Worm (Caenorhabditis elegans) whole organism, L1 larva: ENCODE data around the gene F56D6.18.
A peak's percentile ranks its signal among the peaks of the same experiment; 100 is the strongest.

Experiments
- Y116A8C.19 ChIP-seq: sonication (generic microtip); optimal IDR thresholded peaks from 2 replicates; lab custom pipeline; 2016; ENCODE audit warnings: missing compliant biosample characterization, missing genetic modification characterization, borderline replicate concordance
- ceh-63 ChIP-seq: fragments of 200-800 bp; sonication (Bioruptor generic); optimal IDR thresholded peaks from 2 replicates; lab custom pipeline; 2018; ENCODE audit warnings: mild to moderate bottlenecking, missing genetic modification characterization, missing compliant biosample characterization
- ceh-8 ChIP-seq: fragments of 200-800 bp; sonication (Bioruptor generic); optimal IDR thresholded peaks from 2 replicates; lab custom pipeline; 2018; ENCODE audit warnings: mild to moderate bottlenecking, missing genetic modification characterization, moderate library complexity, missing compliant biosample characterization
- ceh-82 ChIP-seq, 3 experiments: fragments of 150-350 bp in 1 of 3; sonication (generic microtip) in 2 of 3; optimal IDR thresholded peaks; 2 replicates each; lab custom pipeline; 2014 to 2017; ENCODE audit warnings: missing biosample characterization in 3 of 3, missing genetic modification characterization in 3 of 3
- ceh-90 ChIP-seq: sonication (generic microtip); optimal IDR thresholded peaks from 2 replicates; lab custom pipeline; 2016; ENCODE audit warnings: missing genetic modification characterization, missing compliant biosample characterization
- ces-1 ChIP-seq: fragments of 150-350 bp; optimal IDR thresholded peaks from 2 replicates; lab custom pipeline; 2014; ENCODE audit warnings: missing biosample characterization, missing genetic modification reagents, missing genetic modification characterization
- dpl-1 ChIP-seq, 3 experiments: fragments of 150-350 bp in 2 of 3; sonication (generic microtip) in 1 of 3; optimal IDR thresholded peaks; 2 replicates each; lab custom pipeline; 2014 to 2017; ENCODE audit warnings: missing biosample characterization in 3 of 3, missing genetic modification characterization in 3 of 3, missing genetic modification reagents in 3 of 3
- efl-1 ChIP-seq, 4 experiments: fragments of 150-350 bp; optimal IDR thresholded peaks in 3 of 4; peaks in 1 of 4; 1 replicate in 1 of 4; 2 replicates in 3 of 4; lab custom pipeline; 2014; ENCODE audit warnings: missing biosample characterization in 2 of 4, missing genetic modification characterization in 2 of 4, missing genetic modification reagents in 2 of 4
- egl-13 ChIP-seq: sonication (generic microtip); optimal IDR thresholded peaks from 2 replicates; lab custom pipeline; 2016; ENCODE audit warnings: missing genotype, missing genetic modification reagents, missing genetic modification characterization, missing compliant biosample characterization
- elt-3 ChIP-seq, 6 experiments: fragments of 150-350 bp in 1 of 6; sonication (generic microtip); optimal IDR thresholded peaks; 2 replicates each; lab custom pipeline; 2017 to 2018; ENCODE audit warnings: missing biosample characterization in 6 of 6, missing genetic modification characterization in 6 of 6, inconsistent platforms in 1 of 6
- fkh-4 ChIP-seq: sonication (generic microtip); optimal IDR thresholded peaks from 2 replicates; lab custom pipeline; 2016; ENCODE audit warnings: missing compliant biosample characterization, missing genetic modification characterization, borderline replicate concordance
- fkh-8 ChIP-seq: sonication (generic microtip); optimal IDR thresholded peaks from 2 replicates; lab custom pipeline; 2016; ENCODE audit warnings: mild to moderate bottlenecking, missing genetic modification characterization, missing compliant biosample characterization
- fos-1 ChIP-seq: fragments of 150-350 bp; optimal IDR thresholded peaks from 2 replicates; lab custom pipeline; 2014; ENCODE audit warnings: missing biosample characterization, missing genetic modification characterization
- grh-1 ChIP-seq: fragments of 200-800 bp; sonication (Bioruptor generic); IDR thresholded peaks from 2 replicates; pipeline ENCODE4 v1.3.6; 2022; ENCODE audit warnings: missing genetic modification reagents, missing genetic modification characterization, missing compliant biosample characterization
- hlh-4 ChIP-seq: sonication (generic microtip); optimal IDR thresholded peaks from 2 replicates; lab custom pipeline; 2016; ENCODE audit warnings: mild to moderate bottlenecking, missing genetic modification characterization, missing compliant biosample characterization
- isw-1 ChIP-seq: fragments of 200-800 bp; sonication (Bioruptor generic); IDR thresholded peaks from 2 replicates; pipeline ENCODE4 v1.3.6; 2022; ENCODE audit warnings: missing genetic modification characterization, missing compliant biosample characterization
- lin-15B ChIP-seq: fragments of 150-350 bp; sonication (generic microtip); optimal IDR thresholded peaks from 3 replicates; lab custom pipeline; 2014; ENCODE audit warnings: missing biosample characterization, missing genetic modification characterization
- lin-39 ChIP-seq: fragments of 150-350 bp; optimal IDR thresholded peaks from 2 replicates; lab custom pipeline; 2014; ENCODE audit warnings: missing biosample characterization, missing genetic modification reagents, missing genetic modification characterization
- lsy-2 ChIP-seq, 2 experiments: fragments of 150-350 bp; optimal IDR thresholded peaks; 2 replicates each; lab custom pipeline; 2014; ENCODE audit warnings: missing biosample characterization in 2 of 2, missing genetic modification characterization in 2 of 2
- mdl-1 ChIP-seq, 2 experiments: fragments of 150-350 bp; optimal IDR thresholded peaks; 2 replicates each; lab custom pipeline; 2014 to 2017; ENCODE audit warnings: missing biosample characterization in 2 of 2, missing genetic modification characterization in 2 of 2, inconsistent platforms in 1 of 2
- nhr-237 ChIP-seq: fragments of 150-350 bp; optimal IDR thresholded peaks from 2 replicates; lab custom pipeline; 2014; ENCODE audit warnings: missing biosample characterization, missing genetic modification characterization
- nhr-47 ChIP-seq: sonication (generic microtip); optimal IDR thresholded peaks from 2 replicates; lab custom pipeline; 2016; ENCODE audit warnings: mild to moderate bottlenecking, missing genetic modification characterization, moderate library complexity, missing compliant biosample characterization
- nhr-76 ChIP-seq: sonication (generic microtip); optimal IDR thresholded peaks from 2 replicates; lab custom pipeline; 2017; ENCODE audit warnings: missing biosample characterization, missing genetic modification characterization
- nhr-77 ChIP-seq: fragments of 150-350 bp; optimal IDR thresholded peaks from 2 replicates; lab custom pipeline; 2014; ENCODE audit warnings: missing biosample characterization, missing genetic modification characterization
- nhr-85 ChIP-seq: sonication (generic microtip); peaks from one replicate; lab custom pipeline; 2016; ENCODE audit warnings: missing genetic modification characterization, inconsistent platforms, missing compliant biosample characterization
- nhr-90 ChIP-seq: sonication (generic microtip); optimal IDR thresholded peaks from 2 replicates; lab custom pipeline; 2016; ENCODE audit warnings: mild to moderate bottlenecking, missing genetic modification characterization, missing compliant biosample characterization; ENCODE audit not compliant: poor library complexity
- rnt-1 ChIP-seq: sonication (generic microtip); optimal IDR thresholded peaks from 2 replicates; lab custom pipeline; 2016; ENCODE audit warnings: mild to moderate bottlenecking, missing genetic modification characterization, moderate library complexity, missing compliant biosample characterization
- snpc-4 ChIP-seq: fragments of 150-350 bp; optimal IDR thresholded peaks from 2 replicates; lab custom pipeline; 2014; ENCODE audit warnings: missing biosample characterization, missing genetic modification characterization
- snu-23 ChIP-seq: sonication (generic microtip); optimal IDR thresholded peaks from 2 replicates; lab custom pipeline; 2016; ENCODE audit warnings: missing genetic modification characterization, missing compliant biosample characterization
- swsn-7 ChIP-seq: sonication (generic microtip); optimal IDR thresholded peaks from 2 replicates; lab custom pipeline; 2016; ENCODE audit warnings: missing genetic modification characterization, missing compliant biosample characterization
- tlp-1 ChIP-seq: fragments of 150-350 bp; optimal IDR thresholded peaks from 2 replicates; lab custom pipeline; 2014; ENCODE audit warnings: missing biosample characterization, missing genetic modification characterization
- unc-62 ChIP-seq: fragments of 150-350 bp; optimal IDR thresholded peaks from 2 replicates; lab custom pipeline; 2014; ENCODE audit warnings: missing biosample characterization, missing genetic modification reagents, missing genetic modification characterization
- vab-15 ChIP-seq: sonication (generic microtip); optimal IDR thresholded peaks from 2 replicates; lab custom pipeline; 2017; ENCODE audit warnings: missing genotype, mild to moderate bottlenecking, missing genetic modification characterization, missing compliant biosample characterization
- xbp-1 ChIP-seq: sonication (generic microtip); optimal IDR thresholded peaks from 2 replicates; lab custom pipeline; 2016; ENCODE audit warnings: missing genetic modification characterization, missing compliant biosample characterization
- zag-1 ChIP-seq: fragments of 150-350 bp; optimal IDR thresholded peaks from 2 replicates; lab custom pipeline; 2014; ENCODE audit warnings: missing biosample characterization, missing genetic modification characterization
- ztf-11 ChIP-seq, 2 experiments: sonication (generic microtip); optimal IDR thresholded peaks; 2 replicates each; lab custom pipeline; 2016 to 2017; ENCODE audit warnings: missing genetic modification characterization in 2 of 2, missing biosample characterization in 1 of 2, missing compliant biosample characterization in 1 of 2
- ztf-4 ChIP-seq: fragments of 150-350 bp; optimal IDR thresholded peaks from 2 replicates; lab custom pipeline; 2014; ENCODE audit warnings: missing biosample characterization, missing genetic modification characterization

F56D6.18 gene

DNA sequence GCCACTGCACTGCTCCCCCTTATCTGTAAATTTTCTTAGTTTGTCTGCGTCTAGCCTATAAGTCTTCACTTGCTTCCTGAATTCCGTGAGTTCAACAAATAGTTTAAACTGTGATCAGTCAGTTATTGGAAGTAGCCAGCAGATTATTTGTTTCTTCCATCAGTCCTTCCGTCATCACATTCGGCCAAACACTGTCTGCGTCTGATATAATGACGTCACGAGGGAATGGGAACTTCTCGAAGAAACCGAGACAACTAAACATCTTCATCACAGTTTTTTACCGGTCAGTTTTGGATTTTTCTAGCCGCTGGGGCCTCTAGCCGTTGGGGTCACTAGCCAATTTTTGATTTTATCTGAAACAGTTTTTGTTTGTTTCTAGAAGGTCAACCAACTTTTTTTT is 45.7 kb downstream of the F56D6.18 start (continued):
- no peak for TF ChIP-seq dpl-1 (GFP tag; optimal IDR thresholded peaks at IDR 0.05; lab: Kevin White, UChicago)
- no peak for TF ChIP-seq nhr-47 (tag; lab: Kevin White, UChicago)
- no peak for TF ChIP-seq snpc-4 (tag; lab: Kevin White, UChicago)
- TF ChIP-seq ceh-63 (GFP tag; lab: Kevin White, UChicago) = no peak
- no peak for TF ChIP-seq nhr-237
- TF ChIP-seq ztf-11 (tag; optimal IDR thresholded peaks at IDR 0.05; lab: Kevin White, UChicago) = no peak
- TF ChIP-seq fkh-4 (tag; lab: Kevin White, UChicago) = no peak
- no peak for TF ChIP-seq lsy-2 (tag; optimal IDR thresholded peaks at IDR 0.05; lab: Kevin White, UChicago)
- TF ChIP-seq fkh-8 (tag; lab: Kevin White, UChicago) = no peak
- no peak for TF ChIP-seq vab-15 (tag; lab: Kevin White, UChicago)
- TF ChIP-seq hlh-4 (tag; lab: Kevin White, UChicago) = no peak
- TF ChIP-seq ztf-4 (tag; lab: Kevin White, UChicago) = no peak
- no peak for TF ChIP-seq mdl-1 (tag; optimal IDR thresholded peaks at IDR 0.05; lab: Kevin White, UChicago)
- TF ChIP-seq grh-1 = no peak
- TF ChIP-seq elt-3 (tag; optimal IDR thresholded peaks at IDR 0.05; lab: Kevin White, UChicago) = peak in 1 of 6 experiments; percentile 55
- TF ChIP-seq nhr-77 (tag; lab: Kevin White, UChicago) = no peak
- no peak for TF ChIP-seq nhr-90
- TF ChIP-seq lin-15B (tag; lab: Kevin White, UChicago) = no peak
- TF ChIP-seq ceh-90 (tag; lab: Kevin White, UChicago) = no peak
- TF ChIP-seq nhr-76 (tag; lab: Kevin White, UChicago) = no peak
- TF ChIP-seq lin-39 = no peak
- TF ChIP-seq swsn-7 (tag; lab: Kevin White, UChicago) = no peak
- TF ChIP-seq ceh-82 (tag; optimal IDR thresholded peaks at IDR 0.05; lab: Kevin White, UChicago) = no peak
- no peak for TF ChIP-seq rnt-1 (tag; lab: Kevin White, UChicago)
- no peak for TF ChIP-seq xbp-1 (tag; lab: Kevin White, UChicago)
- no peak for TF ChIP-seq Y116A8C.19 (tag; lab: Kevin White, UChicago)
- TF ChIP-seq zag-1 = no peak
- no peak for TF ChIP-seq isw-1 (GFP tag; lab: Robert Waterston, UW)
- no peak for TF ChIP-seq fos-1
- no peak for TF ChIP-seq egl-13 (tag; lab: Kevin White, UChicago)
- no peak for TF ChIP-seq unc-62 (GFP tag; lab: Kevin White, UChicago)
- TF ChIP-seq snu-23 (GFP tag; lab: Kevin White, UChicago) = peak; percentile 30
- TF ChIP-seq, all 84 proteins: peak for 10

DNA sequence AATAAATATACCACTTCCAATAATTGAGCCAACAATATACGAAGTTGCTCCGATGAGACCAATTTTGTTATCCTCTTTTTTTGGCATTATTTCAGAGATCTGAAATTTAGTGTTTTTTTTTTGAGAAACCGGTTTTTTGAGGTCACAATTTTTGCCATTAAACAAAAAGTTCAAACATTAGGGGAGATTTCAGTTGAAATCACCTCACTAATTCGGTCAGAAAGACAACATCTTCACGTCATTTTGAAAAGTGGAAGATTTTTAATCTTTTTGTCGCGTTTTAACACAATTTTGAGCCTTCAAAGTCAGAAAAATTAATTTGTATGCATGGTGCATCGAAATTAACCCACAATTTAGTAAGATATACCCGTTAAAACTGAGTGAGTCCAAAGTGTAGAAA is 46.8 kb downstream of the F56D6.18 start, which contains the start of gene aat-8:
aat-8 (minus strand) TSS at position 101 of the 400 bp plus-strand sequence.
- TF ChIP-seq nhr-85 (tag; lab: Kevin White, UChicago) (peak; percentile 12), ces-1 (GFP tag; lab: Kevin White, UChicago) (no peak), ceh-8 (GFP tag; lab: Kevin White, UChicago) (no peak)

DNA sequence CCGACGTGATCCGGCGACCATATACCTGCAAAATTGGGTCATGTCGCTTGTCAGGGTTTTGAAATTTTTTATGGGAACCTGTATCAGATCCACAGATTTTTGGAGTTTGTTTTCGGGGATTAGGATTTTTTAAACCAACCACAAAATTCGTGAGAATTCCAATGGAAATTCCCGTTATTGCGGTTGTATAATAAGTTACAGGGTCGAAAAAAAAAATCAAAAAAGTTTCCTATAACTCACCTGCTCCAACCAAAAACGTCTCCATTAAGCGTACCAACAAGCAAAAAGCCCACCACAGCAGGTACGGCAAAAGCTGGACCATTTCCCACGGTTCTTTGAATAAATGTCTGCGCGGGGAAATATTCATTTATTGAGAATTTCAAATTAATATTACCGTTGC is 48.8 kb downstream of the F56D6.18 start:
- TF ChIP-seq tlp-1 (no peak), efl-1 (optimal IDR thresholded peaks at IDR 0.05; lab: Kevin White, UChicago) (no peak), efl-1 (GFP tag; optimal IDR thresholded peaks at IDR 0.05 in 1 of 2; lab: Kevin White, UChicago) (peak in 1 of 2 experiments; percentile 50)
